Worm (Caenorhabditis elegans) whole organism, midembryonic: ENCODE results near the gene dmsr-16.

Experiments
- T22C8.4 ChIP-seq: fragments of 200-800 bp; sonication (Bioruptor generic); IDR thresholded peaks from 2 replicates; pipeline ENCODE4 v1.3.6; 2022; ENCODE audit warnings: missing genetic modification characterization, missing compliant biosample characterization
- cog-1 ChIP-seq: sonication (generic microtip); optimal IDR thresholded peaks from 2 replicates; lab custom pipeline; 2016; ENCODE audit warnings: missing genetic modification characterization, missing compliant biosample characterization
- flt-1 ChIP-seq: fragments of 200-800 bp; sonication (Bioruptor generic); IDR thresholded peaks from 2 replicates; pipeline ENCODE4 v1.3.6; 2022; ENCODE audit warnings: missing genetic modification characterization, missing compliant biosample characterization
- klf-2 ChIP-seq: fragments of 200-800 bp; sonication (Bioruptor generic); conservative IDR thresholded peaks from 2 replicates; pipeline ENCODE4 v1.3.6; 2022; ENCODE audit warnings: missing genetic modification reagents, missing genetic modification characterization, missing compliant biosample characterization
- med-1 ChIP-seq: sonication (generic microtip); optimal IDR thresholded peaks from 2 replicates; lab custom pipeline; 2017; ENCODE audit warnings: missing genetic modification characterization, mild to moderate bottlenecking, missing compliant biosample characterization, antibody characterized with exemption, missing genetic modification reagents; ENCODE audit not compliant: insufficient read depth
- ref-1 ChIP-seq: fragments of 200-800 bp; sonication (Bioruptor generic); conservative IDR thresholded peaks from 2 replicates; pipeline ENCODE4 v1.3.6; 2022; ENCODE audit warnings: missing genetic modification reagents, missing genetic modification characterization, missing compliant biosample characterization
- tab-1 ChIP-seq: fragments of 200-800 bp; sonication (Bioruptor generic); IDR thresholded peaks from 2 replicates; pipeline ENCODE4 v1.3.6; 2022; ENCODE audit warnings: missing genetic modification characterization, missing compliant biosample characterization
- ztf-29 ChIP-seq: fragments of 200-800 bp; sonication (Bioruptor generic); IDR thresholded peaks from 2 replicates; pipeline ENCODE4 v1.3.6; 2022; ENCODE audit warnings: missing genetic modification reagents, missing genetic modification characterization, missing compliant biosample characterization

ce11 chrV:6810091-6810490 is 1.2 kb upstream of the dmsr-16 start:
- TF ChIP-seq flt-1 (GFP tag; lab: Robert Waterston, UW) = no peak
- TF ChIP-seq cog-1 (tag; lab: Kevin White, UChicago) = no peak
- TF ChIP-seq tab-1 (GFP tag; lab: Robert Waterston, UW) = no peak
- TF ChIP-seq ztf-29 (GFP tag; lab: Robert Waterston, UW) = no peak
- no peak for TF ChIP-seq ref-1 (GFP tag; lab: Robert Waterston, UW)
- no peak for TF ChIP-seq T22C8.4 (GFP tag; lab: Robert Waterston, UW)
- TF ChIP-seq klf-2 = no peak
- TF ChIP-seq med-1 (GFP tag; lab: Kevin White, UChicago) = no peak
